Worm (Caenorhabditis elegans) whole organism, L2 larva: ENCODE measurements around the gene nrsn-1.
A peak's percentile ranks its signal among the peaks of the same experiment; 100 is the strongest.

Experiments used
- F13H6.1 ChIP-seq: sonication (generic microtip); optimal IDR thresholded peaks from 2 replicates; lab custom pipeline; 2016; ENCODE audit warnings: missing genetic modification characterization, missing compliant biosample characterization
- Y55F3AM.14 ChIP-seq: fragments of 200-800 bp; sonication (Bioruptor generic); optimal IDR thresholded peaks from 2 replicates; lab custom pipeline; 2018; ENCODE audit warnings: mild to moderate bottlenecking, missing genetic modification characterization, missing compliant biosample characterization
- ama-1 ChIP-seq: fragments of 150-350 bp; optimal IDR thresholded peaks from 2 replicates; lab custom pipeline; 2018; ENCODE audit warnings: inconsistent platforms
- blmp-1 ChIP-seq: sonication (generic microtip); optimal IDR thresholded peaks from 2 replicates; lab custom pipeline; 2017; ENCODE audit warnings: missing genetic modification characterization, mild to moderate bottlenecking, missing compliant biosample characterization, antibody characterized with exemption, moderate library complexity; ENCODE audit not compliant: insufficient read depth
- ceh-82 ChIP-seq: fragments of 150-350 bp; optimal IDR thresholded peaks from 2 replicates; lab custom pipeline; 2014; ENCODE audit warnings: missing biosample characterization, missing genetic modification characterization
- crh-2 ChIP-seq: sonication (generic microtip); optimal IDR thresholded peaks from 2 replicates; lab custom pipeline; 2017; ENCODE audit warnings: missing biosample characterization, missing genetic modification characterization
- egl-27 ChIP-seq: sonication (generic microtip); optimal IDR thresholded peaks from 3 replicates; lab custom pipeline; 2017; ENCODE audit warnings: missing biosample characterization, missing genetic modification reagents, missing genetic modification characterization
- elt-3 ChIP-seq: sonication (generic microtip); optimal IDR thresholded peaks from 2 replicates; lab custom pipeline; 2017; ENCODE audit warnings: missing biosample characterization, missing genetic modification characterization
- fos-1 ChIP-seq: fragments of 150-350 bp; optimal IDR thresholded peaks from 2 replicates; lab custom pipeline; 2014; ENCODE audit warnings: missing biosample characterization, missing genetic modification characterization
- gmeb-1 ChIP-seq: fragments of 150-350 bp; optimal IDR thresholded peaks from 2 replicates; lab custom pipeline; 2014; ENCODE audit warnings: missing biosample characterization, missing genetic modification characterization
- lin-11 ChIP-seq: fragments of 150-350 bp; sonication (generic microtip); optimal IDR thresholded peaks from 2 replicates; lab custom pipeline; 2014; ENCODE audit warnings: missing biosample characterization, missing genetic modification characterization, inconsistent platforms, mixed read lengths
- lin-13 ChIP-seq: fragments of 150-350 bp; optimal IDR thresholded peaks from 2 replicates; lab custom pipeline; 2014; ENCODE audit warnings: missing biosample characterization, missing genetic modification reagents, missing genetic modification characterization
- lsy-2 ChIP-seq, 2 experiments: fragments of 150-350 bp in 1 of 2; sonication (generic microtip) in 1 of 2; optimal IDR thresholded peaks; 2 replicates each; lab custom pipeline; 2014 to 2017; ENCODE audit warnings: missing biosample characterization in 2 of 2, missing genetic modification characterization in 2 of 2
- mab-5 ChIP-seq: fragments of 150-350 bp; optimal IDR thresholded peaks from 2 replicates; lab custom pipeline; 2014; ENCODE audit warnings: missing biosample characterization, missing genetic modification characterization
- mbf-1 ChIP-seq: sonication (generic microtip); optimal IDR thresholded peaks from 2 replicates; lab custom pipeline; 2017; ENCODE audit warnings: missing biosample characterization, missing genetic modification characterization
- nhr-10 ChIP-seq: sonication (generic microtip); optimal IDR thresholded peaks from 2 replicates; lab custom pipeline; 2017; ENCODE audit warnings: missing biosample characterization, missing genetic modification characterization
- nhr-12 ChIP-seq: fragments of 150-350 bp; optimal IDR thresholded peaks from 2 replicates; lab custom pipeline; 2014; ENCODE audit warnings: missing biosample characterization, missing genetic modification characterization
- nhr-129 ChIP-seq: fragments of 150-350 bp; optimal IDR thresholded peaks from 2 replicates; lab custom pipeline; 2014; ENCODE audit warnings: missing biosample characterization, missing genetic modification characterization
- nhr-21 ChIP-seq: fragments of 150-350 bp; optimal IDR thresholded peaks from 2 replicates; lab custom pipeline; 2014; ENCODE audit warnings: missing biosample characterization, missing genetic modification characterization
- nhr-23 ChIP-seq: fragments of 150-350 bp; optimal IDR thresholded peaks from 2 replicates; lab custom pipeline; 2014; ENCODE audit warnings: missing biosample characterization, missing genetic modification reagents, missing genetic modification characterization
- nhr-237 ChIP-seq: fragments of 150-350 bp; optimal IDR thresholded peaks from 2 replicates; lab custom pipeline; 2014; ENCODE audit warnings: missing biosample characterization, missing genetic modification characterization
- nhr-6 ChIP-seq: fragments of 150-350 bp; optimal IDR thresholded peaks from 2 replicates; lab custom pipeline; 2014; ENCODE audit warnings: missing biosample characterization, missing genetic modification characterization
- peb-1 ChIP-seq: fragments of 150-350 bp; optimal IDR thresholded peaks from 2 replicates; lab custom pipeline; 2014; ENCODE audit warnings: missing biosample characterization, missing genetic modification characterization
- sem-4 ChIP-seq: fragments of 150-350 bp; optimal IDR thresholded peaks from 2 replicates; lab custom pipeline; 2014; ENCODE audit warnings: missing biosample characterization, missing genetic modification reagents, missing genetic modification characterization
- skn-1 ChIP-seq: sonication (generic microtip); optimal IDR thresholded peaks from 2 replicates; lab custom pipeline; 2017; ENCODE audit warnings: missing biosample characterization, missing genetic modification characterization
- sma-3 ChIP-seq: sonication (generic microtip); optimal IDR thresholded peaks from 2 replicates; lab custom pipeline; 2016; ENCODE audit warnings: missing genetic modification reagents, missing genetic modification characterization, missing compliant biosample characterization
- sma-9 ChIP-seq, 2 experiments: fragments of 150-350 bp in 1 of 2; sonication (generic microtip) in 1 of 2; optimal IDR thresholded peaks; 2 replicates each; lab custom pipeline; 2014 to 2016; ENCODE audit warnings: missing genetic modification characterization in 2 of 2, mild to moderate bottlenecking in 1 of 2, missing biosample characterization in 1 of 2, missing compliant biosample characterization in 1 of 2, missing genetic modification reagents in 1 of 2, moderate library complexity in 1 of 2
- snpc-4 ChIP-seq: fragments of 150-350 bp; optimal IDR thresholded peaks from 2 replicates; lab custom pipeline; 2014; ENCODE audit warnings: missing biosample characterization, missing genetic modification characterization
- unc-62 ChIP-seq: fragments of 150-350 bp; optimal IDR thresholded peaks from 2 replicates; lab custom pipeline; 2014; ENCODE audit warnings: missing biosample characterization, missing genetic modification reagents, missing genetic modification characterization
- zag-1 ChIP-seq: fragments of 150-350 bp; optimal IDR thresholded peaks from 2 replicates; lab custom pipeline; 2014; ENCODE audit warnings: missing biosample characterization, missing genetic modification characterization

nrsn-1 gene

DNA sequence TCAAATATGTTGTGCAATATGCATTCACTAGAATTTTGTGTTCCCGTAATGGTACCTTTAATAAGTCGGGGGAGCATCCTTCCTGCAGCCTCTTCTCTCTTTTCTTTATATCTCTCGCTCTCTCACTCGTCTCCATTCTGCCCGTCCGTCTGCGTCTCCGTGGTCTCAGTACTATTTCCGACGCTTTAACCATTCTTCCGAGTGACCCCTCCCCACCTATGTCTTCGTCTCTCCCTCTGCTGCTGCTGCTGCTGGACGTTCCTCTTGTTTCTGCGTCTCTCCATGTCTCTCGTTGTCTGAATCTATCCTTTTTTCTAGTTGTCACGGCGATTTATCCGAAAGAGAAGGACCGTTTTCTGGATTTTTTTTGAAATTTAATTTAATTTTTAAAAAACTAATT, 11.9 kb downstream of the nrsn-1 start (continued):
- TF ChIP-seq sma-9 (GFP tag; optimal IDR thresholded peaks at IDR 0.05; lab: Kevin White, UChicago) (peak; percentile 88), sma-9 (tag; optimal IDR thresholded peaks at IDR 0.05; lab: Kevin White, UChicago) (no peak), Y55F3AM.14 (GFP tag; lab: Kevin White, UChicago) (no peak), nhr-21 (no peak), nhr-12 (tag; lab: Kevin White, UChicago) (no peak), egl-27 (peak; percentile 42), blmp-1 (tag; lab: Kevin White, UChicago) (no peak), nhr-23 (tag; lab: Kevin White, UChicago) (no peak), mab-5 (peak; percentile 3), snpc-4 (tag; lab: Kevin White, UChicago) (no peak), mbf-1 (tag; lab: Kevin White, UChicago) (no peak), nhr-10 (tag; lab: Kevin White, UChicago) (no peak), peb-1 (no peak), F13H6.1 (tag; lab: Kevin White, UChicago) (peak; percentile 98), lin-11 (no peak)

DNA sequence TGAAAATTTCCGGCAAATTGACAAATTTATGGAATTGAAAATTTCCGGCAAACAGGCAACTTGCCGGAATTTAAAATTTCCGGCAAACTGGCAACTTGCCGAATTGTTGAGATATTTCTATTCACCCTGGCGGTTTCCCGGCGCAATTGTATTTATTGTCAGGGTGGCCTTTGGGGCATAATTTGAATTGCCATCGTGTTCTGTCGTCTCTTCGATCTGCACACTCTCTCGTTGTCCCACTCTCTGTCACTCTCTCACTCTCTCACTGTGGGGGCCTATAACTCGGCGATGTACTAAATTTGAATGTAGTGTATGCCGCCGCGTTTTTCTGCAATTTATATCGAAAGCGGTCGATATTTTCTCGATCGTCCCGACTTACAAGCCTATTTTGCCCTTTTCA, 12.8 kb downstream of the nrsn-1 start:
- TF ChIP-seq sma-9 (GFP tag; optimal IDR thresholded peaks at IDR 0.05; lab: Kevin White, UChicago) = peak; percentile 21
- TF ChIP-seq sma-9 (tag; optimal IDR thresholded peaks at IDR 0.05; lab: Kevin White, UChicago) = no peak
- no peak for TF ChIP-seq ceh-82 (tag; lab: Kevin White, UChicago)

DNA sequence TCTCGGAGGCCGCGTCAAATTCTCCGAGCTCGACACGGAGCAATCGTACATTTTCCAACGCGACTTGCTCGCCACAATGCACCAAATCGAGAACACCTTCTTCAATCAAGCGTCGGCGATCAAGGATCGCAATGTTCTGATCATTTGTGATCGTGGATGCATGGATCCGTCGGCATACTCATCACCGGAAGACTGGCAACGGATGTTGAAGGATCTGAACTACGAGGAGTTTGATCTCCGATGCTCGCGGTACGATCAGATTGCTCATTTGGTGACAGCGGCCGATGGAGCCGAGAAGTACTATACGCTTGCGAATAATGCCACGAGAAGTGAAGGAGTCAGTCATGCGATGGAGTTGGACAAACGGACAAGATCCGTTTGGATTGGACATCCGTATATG, 17.3 kb downstream of the nrsn-1 start:
- TF ChIP-seq mbf-1 (tag; lab: Kevin White, UChicago) (no peak), egl-27 (no peak)

DNA sequence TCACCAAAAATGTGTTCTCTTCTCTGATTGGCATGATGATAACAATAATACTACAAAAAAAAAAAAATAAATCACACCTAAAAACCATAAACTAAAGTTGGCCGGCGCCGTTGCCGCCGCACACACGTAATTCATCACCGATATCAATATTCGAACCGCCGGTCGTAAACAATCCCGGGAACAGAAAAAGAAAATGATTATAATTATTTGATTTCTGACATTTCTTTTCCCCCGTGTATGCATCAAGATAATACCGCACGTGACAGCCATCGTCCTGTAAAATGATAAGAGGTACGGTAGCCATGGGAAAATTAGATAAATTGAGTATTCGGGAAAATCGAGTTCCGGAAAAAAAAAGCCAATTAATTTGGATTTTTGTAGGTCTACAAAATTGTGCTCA, 18.7 kb downstream of the nrsn-1 start:
- no peak for TF ChIP-seq nhr-129
- no peak for TF ChIP-seq lin-13 (GFP tag; lab: Kevin White, UChicago)
- peak; percentile 60 for TF ChIP-seq fos-1 (tag; lab: Kevin White, UChicago)
- peak; percentile 26 for TF ChIP-seq sma-3
- TF ChIP-seq lsy-2 (tag; optimal IDR thresholded peaks at IDR 0.05; lab: Kevin White, UChicago) = peak in 1 of 2 experiments; percentile 45
- peak; percentile 72 for TF ChIP-seq sma-9 (GFP tag; optimal IDR thresholded peaks at IDR 0.05; lab: Kevin White, UChicago)
- no peak for TF ChIP-seq sma-9 (tag; optimal IDR thresholded peaks at IDR 0.05; lab: Kevin White, UChicago)
- peak; percentile 50 for TF ChIP-seq F13H6.1 (tag; lab: Kevin White, UChicago)
- TF ChIP-seq gmeb-1 (tag; lab: Kevin White, UChicago) = peak; percentile 39
- peak; percentile 59 for TF ChIP-seq crh-2

DNA sequence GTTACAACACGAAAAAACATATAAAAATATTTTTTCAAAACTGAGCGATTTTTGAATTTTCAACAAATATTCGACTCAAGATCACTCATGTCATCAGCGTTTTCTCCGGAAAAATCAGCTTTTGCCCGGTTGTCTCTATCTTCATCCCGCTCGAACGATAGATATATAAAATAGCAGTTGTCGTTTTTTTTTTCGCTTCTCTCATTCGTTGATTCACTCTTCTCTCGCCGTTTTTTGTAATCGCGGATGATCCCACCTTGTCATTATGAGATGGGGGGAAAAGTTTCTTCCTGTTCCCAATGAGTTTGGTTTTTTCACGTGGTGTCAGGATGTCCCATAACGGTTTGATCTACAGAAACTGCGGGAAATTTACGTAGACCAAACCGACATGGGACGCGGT, 20.5 kb downstream of the nrsn-1 start:
- TF ChIP-seq sma-3 (no peak), gmeb-1 (tag; lab: Kevin White, UChicago) (no peak), fos-1 (tag; lab: Kevin White, UChicago) (no peak), sma-9 (GFP tag; optimal IDR thresholded peaks at IDR 0.05; lab: Kevin White, UChicago) (peak; percentile 1), sma-9 (tag; optimal IDR thresholded peaks at IDR 0.05; lab: Kevin White, UChicago) (no peak), zag-1 (tag; lab: Kevin White, UChicago) (no peak), crh-2 (no peak), ama-1 (lab: Kevin White, UChicago) (no peak), mbf-1 (tag; lab: Kevin White, UChicago) (no peak), nhr-6 (tag; lab: Kevin White, UChicago) (no peak), nhr-237 (no peak), snpc-4 (tag; lab: Kevin White, UChicago) (no peak), ceh-82 (tag; lab: Kevin White, UChicago) (no peak), F13H6.1 (tag; lab: Kevin White, UChicago) (peak; percentile 1), unc-62 (no peak), nhr-21 (no peak), elt-3 (tag; lab: Kevin White, UChicago) (no peak), nhr-129 (no peak), lsy-2 (tag; optimal IDR thresholded peaks at IDR 0.05; lab: Kevin White, UChicago) (peak in 1 of 2 experiments; percentile 26), sem-4 (tag; lab: Kevin White, UChicago) (no peak), skn-1 (tag; lab: Kevin White, UChicago) (no peak)

DNA sequence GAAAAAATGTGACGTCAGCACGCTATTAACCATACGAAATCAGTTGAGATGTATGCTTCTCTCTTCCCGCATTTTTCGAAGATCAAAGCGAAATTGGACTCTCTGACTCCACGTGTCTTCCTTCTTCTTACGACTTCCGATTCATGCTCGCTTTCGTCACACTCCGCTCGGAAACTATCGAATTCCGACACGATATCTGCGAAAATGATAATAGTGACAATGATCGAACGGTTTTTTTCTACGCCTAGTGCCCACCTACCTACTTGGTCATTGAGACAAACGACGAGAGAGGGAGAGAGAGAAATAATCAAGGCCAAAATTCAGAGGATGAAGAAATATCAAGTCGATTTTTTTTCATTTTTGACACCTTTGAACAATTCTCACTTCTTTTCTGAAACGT, 22.1 kb downstream of the nrsn-1 start:
- TF ChIP-seq fos-1 (tag; lab: Kevin White, UChicago) = peak; percentile 15
- no peak for TF ChIP-seq ceh-82 (tag; lab: Kevin White, UChicago)
